Fruit fly (Drosophila melanogaster): Measurements from ENCODE around the gene CG12684.

- no peak for TF ChIP-seq Clk (GFP tag; optimal IDR thresholded peaks at IDR 0.05)
- no peak for TF ChIP-seq CG14711 (tag; optimal IDR thresholded peaks at IDR 0.05)
- no peak for TF ChIP-seq kay (GFP tag; ENCODE audit: borderline replicate concordance)
- no peak for TF ChIP-seq Hr96 (GFP tag; optimal IDR thresholded peaks at IDR 0.05)
- no peak for TF ChIP-seq cic (GFP tag; optimal IDR thresholded peaks at IDR 0.05)
- peak; percentile 28 for TF ChIP-seq bab1 (GFP tag; optimal IDR thresholded peaks at IDR 0.05)
- peak; percentile 55 for TF ChIP-seq tj (GFP tag; optimal IDR thresholded peaks at IDR 0.05)
- no peak for TF ChIP-seq CG5204 (GFP tag; optimal IDR thresholded peaks at IDR 0.05)
- no peak for TF ChIP-seq CG11617 (GFP tag; optimal IDR thresholded peaks at IDR 0.05)
- TF ChIP-seq CG7045 (GFP tag; optimal IDR thresholded peaks at IDR 0.05) = no peak
Observed at dm6 chrX:4590772-4591064, 19.0 kb upstream of the CG12684 start.
